Fruit fly (Drosophila melanogaster): ENCODE results near the gene CG6059.

Gene CG6059

dm6 chr3R:27153062-27153878 is 28.8 kb upstream of the CG6059 start (continued):
- TF ChIP-seq CG10431 (GFP tag; optimal IDR thresholded peaks at IDR 0.05): no peak
- TF ChIP-seq CG9215 (GFP tag; IDR thresholded peaks at IDR 0.05): peak; percentile 36
- TF ChIP-seq CG10565 (GFP tag; optimal IDR thresholded peaks at IDR 0.05): no peak
- no peak for TF ChIP-seq Bgb (GFP tag; IDR thresholded peaks at IDR 0.05; ENCODE audit: partially characterized antibody)
- no peak for TF ChIP-seq TFAM (GFP tag; optimal IDR thresholded peaks at IDR 0.05)
- no peak for TF ChIP-seq Neu2 (GFP tag; optimal IDR thresholded peaks at IDR 0.05; ENCODE audit: borderline replicate concordance)
- TF ChIP-seq chm (GFP tag; IDR thresholded peaks at IDR 0.05): no peak
- peak; percentile 34 for TF ChIP-seq Hand (GFP tag; optimal IDR thresholded peaks at IDR 0.05)
- TF ChIP-seq CG17328 (GFP tag; IDR thresholded peaks at IDR 0.05): no peak
- TF ChIP-seq CG7556 (GFP tag; optimal IDR thresholded peaks at IDR 0.05): peak; percentile 67
- no peak for TF ChIP-seq CG8359 (GFP tag; optimal IDR thresholded peaks at IDR 0.05; ENCODE audit: borderline replicate concordance)
- no peak for TF ChIP-seq gsb (GFP tag; IDR thresholded peaks at IDR 0.05)
- TF ChIP-seq CG8765 (GFP tag; IDR thresholded peaks at IDR 0.05): no peak
- TF ChIP-seq CG31388 (GFP tag; optimal IDR thresholded peaks at IDR 0.05): no peak
- no peak for TF ChIP-seq Atf-2 (GFP tag; optimal IDR thresholded peaks at IDR 0.05)
- 0 out of 2 replicates have a peak, but pooled peaks have one; percentile 5 for TF ChIP-seq H2.0 (GFP tag; IDR thresholded peaks at IDR 0.05)
- TF ChIP-seq Hr51 (GFP tag; optimal IDR thresholded peaks at IDR 0.05): peak in 1 of 2 experiments; percentile 63
- no peak for TF ChIP-seq CG3726 (GFP tag; IDR thresholded peaks at IDR 0.05)
- TF ChIP-seq CG18262 (tag; optimal IDR thresholded peaks at IDR 0.05): peak; percentile 68
- peak; percentile 33; the same call in 1 of the 2 replicates for TF ChIP-seq lmd (GFP tag; IDR thresholded peaks at IDR 0.05)
- TF ChIP-seq CG4617 (GFP tag; optimal IDR thresholded peaks at IDR 0.05; ENCODE audit: borderline replicate concordance): no peak
- TF ChIP-seq CG4404 (GFP tag; IDR thresholded peaks at IDR 0.05): no peak
- no peak for TF ChIP-seq Jarid2 (GFP tag; optimal IDR thresholded peaks at IDR 0.05)
- peak; percentile 52 for TF ChIP-seq scrt (GFP tag; optimal IDR thresholded peaks at IDR 0.05)
- no peak for TF ChIP-seq HmgZ (tag; optimal IDR thresholded peaks at IDR 0.05)
- no peak for TF ChIP-seq Trl (optimal IDR thresholded peaks at IDR 0.05)
- TF ChIP-seq Trl (GFP tag; optimal IDR thresholded peaks at IDR 0.05): no peak
- TF ChIP-seq wek (GFP tag; optimal IDR thresholded peaks at IDR 0.05): no peak
- peak; percentile 58; the same call in 1 of the 2 replicates for TF ChIP-seq Awh (GFP tag; IDR thresholded peaks at IDR 0.05)
- no peak for TF ChIP-seq Dip2 (GFP tag; IDR thresholded peaks at IDR 0.05)
- TF ChIP-seq cg (GFP tag; optimal IDR thresholded peaks at IDR 0.05): no peak
- TF ChIP-seq CG10321 (GFP tag; IDR thresholded peaks at IDR 0.05): peak; percentile 11; the same call in 1 of the 2 replicates
- TF ChIP-seq Opbp (GFP tag; IDR thresholded peaks at IDR 0.05; ENCODE audit: partially characterized antibody): no peak
- TF ChIP-seq esg (GFP tag; conservative IDR thresholded peaks at IDR 0.05): no peak
- TF ChIP-seq ase (GFP tag; IDR thresholded peaks at IDR 0.05): no peak
- no peak for TF ChIP-seq Dp (GFP tag; optimal IDR thresholded peaks at IDR 0.05)
- no peak for TF ChIP-seq chn (GFP tag; optimal IDR thresholded peaks at IDR 0.05)
- peak; percentile 48; the same call in 1 of the 2 replicates for TF ChIP-seq CG32532 (GFP tag; IDR thresholded peaks at IDR 0.05)
- TF ChIP-seq unpg (GFP tag; optimal IDR thresholded peaks at IDR 0.05): peak; percentile 50
- no peak for TF ChIP-seq sisA (GFP tag; IDR thresholded peaks at IDR 0.05)
- no peak for TF ChIP-seq C15 (GFP tag; IDR thresholded peaks at IDR 0.05)
- no peak for TF ChIP-seq CG10959 (GFP tag; IDR thresholded peaks at IDR 0.05)
- TF ChIP-seq CG9727 (GFP tag; optimal IDR thresholded peaks at IDR 0.05): peak; percentile 70
- TF ChIP-seq jing (GFP tag; optimal IDR thresholded peaks at IDR 0.05): no peak
- peak; percentile 57; the same call in 1 of the 3 replicates for TF ChIP-seq otp (GFP tag; IDR thresholded peaks at IDR 0.05)
- no peak for TF ChIP-seq slp2 (GFP tag; optimal IDR thresholded peaks at IDR 0.05)
- no peak for TF ChIP-seq CG1792 (GFP tag; optimal IDR thresholded peaks at IDR 0.05)
- peak; percentile 72 for TF ChIP-seq CG12769 (tag; optimal IDR thresholded peaks at IDR 0.05)
- peak; percentile 38 for TF ChIP-seq CG6254 (GFP tag; optimal IDR thresholded peaks at IDR 0.05)
